Worm (Caenorhabditis elegans) whole organism, L2 larva: ENCODE results near the gene C49F5.7.

ENCODE experiments used
- C34F6.9 ChIP-seq: fragments of 150-350 bp; optimal IDR thresholded peaks from 2 replicates; lab custom pipeline; 2014; ENCODE audit warnings: missing biosample characterization, missing genetic modification characterization
- F13H6.1 ChIP-seq: sonication (generic microtip); optimal IDR thresholded peaks from 2 replicates; lab custom pipeline; 2016; ENCODE audit warnings: missing genetic modification characterization, missing compliant biosample characterization
- R02D3.7 ChIP-seq: fragments of 150-350 bp; optimal IDR thresholded peaks from 2 replicates; lab custom pipeline; 2014; ENCODE audit warnings: missing biosample characterization, missing genetic modification characterization
- Y55F3AM.14 ChIP-seq: fragments of 200-800 bp; sonication (Bioruptor generic); optimal IDR thresholded peaks from 2 replicates; lab custom pipeline; 2018; ENCODE audit warnings: mild to moderate bottlenecking, missing genetic modification characterization, missing compliant biosample characterization
- ZK546.5 ChIP-seq: sonication (generic microtip); optimal IDR thresholded peaks from 2 replicates; lab custom pipeline; 2017; ENCODE audit warnings: missing biosample characterization, missing genetic modification characterization
- alr-1 ChIP-seq: fragments of 150-350 bp; optimal IDR thresholded peaks from 2 replicates; lab custom pipeline; 2014; ENCODE audit warnings: missing biosample characterization, missing genetic modification characterization
- aly-2 ChIP-seq: fragments of 150-350 bp; optimal IDR thresholded peaks from 2 replicates; lab custom pipeline; 2014; ENCODE audit warnings: missing biosample characterization, missing genetic modification characterization
- blmp-1 ChIP-seq: sonication (generic microtip); optimal IDR thresholded peaks from 2 replicates; lab custom pipeline; 2017; ENCODE audit warnings: missing genetic modification characterization, mild to moderate bottlenecking, missing compliant biosample characterization, antibody characterized with exemption, moderate library complexity; ENCODE audit not compliant: insufficient read depth
- ceh-16 ChIP-seq: fragments of 150-350 bp; optimal IDR thresholded peaks from 2 replicates; lab custom pipeline; 2014; ENCODE audit warnings: missing biosample characterization, missing genetic modification characterization
- crh-2 ChIP-seq: sonication (generic microtip); optimal IDR thresholded peaks from 2 replicates; lab custom pipeline; 2017; ENCODE audit warnings: missing biosample characterization, missing genetic modification characterization
- dmd-4 ChIP-seq: sonication (generic microtip); optimal IDR thresholded peaks from 2 replicates; lab custom pipeline; 2017; ENCODE audit warnings: missing biosample characterization, missing genetic modification characterization
- egl-27 ChIP-seq: sonication (generic microtip); optimal IDR thresholded peaks from 3 replicates; lab custom pipeline; 2017; ENCODE audit warnings: missing biosample characterization, missing genetic modification reagents, missing genetic modification characterization
- fos-1 ChIP-seq: fragments of 150-350 bp; optimal IDR thresholded peaks from 2 replicates; lab custom pipeline; 2014; ENCODE audit warnings: missing biosample characterization, missing genetic modification characterization
- gmeb-1 ChIP-seq: fragments of 150-350 bp; optimal IDR thresholded peaks from 2 replicates; lab custom pipeline; 2014; ENCODE audit warnings: missing biosample characterization, missing genetic modification characterization
- lin-11 ChIP-seq: fragments of 150-350 bp; sonication (generic microtip); optimal IDR thresholded peaks from 2 replicates; lab custom pipeline; 2014; ENCODE audit warnings: missing biosample characterization, missing genetic modification characterization, inconsistent platforms, mixed read lengths
- lin-13 ChIP-seq: fragments of 150-350 bp; optimal IDR thresholded peaks from 2 replicates; lab custom pipeline; 2014; ENCODE audit warnings: missing biosample characterization, missing genetic modification reagents, missing genetic modification characterization
- lin-39 ChIP-seq: fragments of 150-350 bp; optimal IDR thresholded peaks from 2 replicates; lab custom pipeline; 2014; ENCODE audit warnings: missing biosample characterization, missing genetic modification reagents, missing genetic modification characterization
- lsy-2 ChIP-seq, 2 experiments: fragments of 150-350 bp in 1 of 2; sonication (generic microtip) in 1 of 2; optimal IDR thresholded peaks; 2 replicates each; lab custom pipeline; 2014 to 2017; ENCODE audit warnings: missing biosample characterization in 2 of 2, missing genetic modification characterization in 2 of 2
- mab-5 ChIP-seq: fragments of 150-350 bp; optimal IDR thresholded peaks from 2 replicates; lab custom pipeline; 2014; ENCODE audit warnings: missing biosample characterization, missing genetic modification characterization
- mbf-1 ChIP-seq: sonication (generic microtip); optimal IDR thresholded peaks from 2 replicates; lab custom pipeline; 2017; ENCODE audit warnings: missing biosample characterization, missing genetic modification characterization
- mdl-1 ChIP-seq, 2 experiments: fragments of 150-350 bp in 1 of 2; sonication (generic microtip) in 1 of 2; optimal IDR thresholded peaks; 2 replicates each; lab custom pipeline; 2017; ENCODE audit warnings: missing biosample characterization in 2 of 2, missing genetic modification characterization in 2 of 2
- nhr-10 ChIP-seq: sonication (generic microtip); optimal IDR thresholded peaks from 2 replicates; lab custom pipeline; 2017; ENCODE audit warnings: missing biosample characterization, missing genetic modification characterization
- nhr-11 ChIP-seq: fragments of 150-350 bp; optimal IDR thresholded peaks from 2 replicates; lab custom pipeline; 2014; ENCODE audit warnings: missing biosample characterization, missing genetic modification characterization
- nhr-12 ChIP-seq: fragments of 150-350 bp; optimal IDR thresholded peaks from 2 replicates; lab custom pipeline; 2014; ENCODE audit warnings: missing biosample characterization, missing genetic modification characterization
- nhr-129 ChIP-seq: fragments of 150-350 bp; optimal IDR thresholded peaks from 2 replicates; lab custom pipeline; 2014; ENCODE audit warnings: missing biosample characterization, missing genetic modification characterization
- nhr-21 ChIP-seq: fragments of 150-350 bp; optimal IDR thresholded peaks from 2 replicates; lab custom pipeline; 2014; ENCODE audit warnings: missing biosample characterization, missing genetic modification characterization
- nhr-23 ChIP-seq: fragments of 150-350 bp; optimal IDR thresholded peaks from 2 replicates; lab custom pipeline; 2014; ENCODE audit warnings: missing biosample characterization, missing genetic modification reagents, missing genetic modification characterization
- nhr-237 ChIP-seq: fragments of 150-350 bp; optimal IDR thresholded peaks from 2 replicates; lab custom pipeline; 2014; ENCODE audit warnings: missing biosample characterization, missing genetic modification characterization
- nhr-25 ChIP-seq: fragments of 150-350 bp; sonication (generic microtip); optimal IDR thresholded peaks from 3 replicates; lab custom pipeline; 2014; ENCODE audit warnings: missing biosample characterization, missing genetic modification characterization
- nhr-77 ChIP-seq: fragments of 150-350 bp; optimal IDR thresholded peaks from 2 replicates; lab custom pipeline; 2014; ENCODE audit warnings: missing biosample characterization, missing genetic modification characterization
- peb-1 ChIP-seq: fragments of 150-350 bp; optimal IDR thresholded peaks from 2 replicates; lab custom pipeline; 2014; ENCODE audit warnings: missing biosample characterization, missing genetic modification characterization
- sem-4 ChIP-seq: fragments of 150-350 bp; optimal IDR thresholded peaks from 2 replicates; lab custom pipeline; 2014; ENCODE audit warnings: missing biosample characterization, missing genetic modification reagents, missing genetic modification characterization
- skn-1 ChIP-seq: sonication (generic microtip); optimal IDR thresholded peaks from 2 replicates; lab custom pipeline; 2017; ENCODE audit warnings: missing biosample characterization, missing genetic modification characterization
- sma-3 ChIP-seq: sonication (generic microtip); optimal IDR thresholded peaks from 2 replicates; lab custom pipeline; 2016; ENCODE audit warnings: missing genetic modification reagents, missing genetic modification characterization, missing compliant biosample characterization
- sma-9 ChIP-seq, 2 experiments: fragments of 150-350 bp in 1 of 2; sonication (generic microtip) in 1 of 2; optimal IDR thresholded peaks; 2 replicates each; lab custom pipeline; 2014 to 2016; ENCODE audit warnings: missing genetic modification characterization in 2 of 2, mild to moderate bottlenecking in 1 of 2, missing biosample characterization in 1 of 2, missing compliant biosample characterization in 1 of 2, missing genetic modification reagents in 1 of 2, moderate library complexity in 1 of 2
- snpc-4 ChIP-seq: fragments of 150-350 bp; optimal IDR thresholded peaks from 2 replicates; lab custom pipeline; 2014; ENCODE audit warnings: missing biosample characterization, missing genetic modification characterization
- unc-55 ChIP-seq: fragments of 150-350 bp; sonication (generic microtip); optimal IDR thresholded peaks from 3 replicates; lab custom pipeline; 2014; ENCODE audit warnings: missing biosample characterization, missing genetic modification reagents, missing genetic modification characterization
- unc-62 ChIP-seq: fragments of 150-350 bp; optimal IDR thresholded peaks from 2 replicates; lab custom pipeline; 2014; ENCODE audit warnings: missing biosample characterization, missing genetic modification reagents, missing genetic modification characterization
- zag-1 ChIP-seq: fragments of 150-350 bp; optimal IDR thresholded peaks from 2 replicates; lab custom pipeline; 2014; ENCODE audit warnings: missing biosample characterization, missing genetic modification characterization
- ztf-1 ChIP-seq: fragments of 200-800 bp; sonication (Bioruptor generic); conservative IDR thresholded peaks from 2 replicates; pipeline ENCODE4 v1.3.6; 2022; ENCODE audit warnings: missing genetic modification characterization, missing compliant biosample characterization
- ztf-11 ChIP-seq: sonication (generic microtip); optimal IDR thresholded peaks from 2 replicates; lab custom pipeline; 2017; ENCODE audit warnings: missing biosample characterization, missing genetic modification characterization
- ztf-4 ChIP-seq: fragments of 150-350 bp; optimal IDR thresholded peaks from 2 replicates; lab custom pipeline; 2014; ENCODE audit warnings: missing biosample characterization, missing genetic modification characterization

The C49F5.7 gene

DNA sequence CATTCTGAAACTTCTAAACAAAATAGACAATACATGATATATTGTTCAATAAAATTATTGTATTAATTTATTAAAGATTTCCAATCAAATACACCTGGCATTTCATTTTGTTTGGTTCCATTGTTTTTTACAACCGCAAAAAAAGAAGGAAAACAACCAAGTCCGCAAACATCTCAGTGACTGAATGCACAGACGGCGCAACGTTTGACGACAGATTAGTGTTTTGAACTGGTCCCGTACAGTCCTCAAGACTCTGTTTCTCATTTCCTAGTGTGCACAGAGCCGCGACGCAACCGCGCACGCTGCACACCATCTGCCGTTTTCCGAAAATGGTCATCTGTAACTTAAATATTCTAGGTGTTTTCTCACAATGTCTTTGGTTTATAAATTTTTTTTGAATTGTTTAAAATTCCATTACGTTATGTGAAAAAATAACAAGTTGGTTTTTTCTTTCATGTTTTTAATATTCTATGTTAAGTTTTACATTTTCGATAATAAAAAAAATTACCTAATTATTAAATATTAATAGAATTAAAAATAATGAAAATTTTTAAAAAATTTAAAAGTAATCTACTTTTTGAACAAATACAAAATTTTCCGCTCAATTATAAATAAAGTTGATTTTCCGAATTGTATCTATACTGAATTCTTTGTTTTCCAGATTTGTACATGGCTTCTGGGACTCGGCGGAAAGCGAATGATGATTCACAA lies 46.2 kb upstream of the C49F5.7 start, which contains the start of gene lsd-1:
TSS of gene lsd-1 (plus strand) at position 661 of the 711 bp plus-strand sequence.
- TF ChIP-seq nhr-25 (no peak), ceh-16 (tag; lab: Kevin White, UChicago) (no peak), nhr-10 (no peak), mab-5 (no peak), skn-1 (no peak), mdl-1 (tag; optimal IDR thresholded peaks at IDR 0.05; lab: Kevin White, UChicago) (no peak), gmeb-1 (tag; lab: Kevin White, UChicago) (no peak), alr-1 (tag; lab: Kevin White, UChicago) (no peak), lin-11 (tag; lab: Kevin White, UChicago) (no peak), peb-1 (tag; lab: Kevin White, UChicago) (no peak), nhr-23 (tag; lab: Kevin White, UChicago) (no peak), sem-4 (tag; lab: Kevin White, UChicago) (peak; percentile 22), nhr-11 (tag; lab: Kevin White, UChicago) (no peak), nhr-129 (tag; lab: Kevin White, UChicago) (no peak), mbf-1 (tag; lab: Kevin White, UChicago) (no peak), fos-1 (tag; lab: Kevin White, UChicago) (no peak), nhr-77 (tag; lab: Kevin White, UChicago) (no peak), ZK546.5 (tag; lab: Kevin White, UChicago) (no peak), blmp-1 (tag; lab: Kevin White, UChicago) (no peak), lin-13 (GFP tag; lab: Kevin White, UChicago) (peak; percentile 2), unc-62 (GFP tag; lab: Kevin White, UChicago) (no peak), Y55F3AM.14 (no peak), sma-9 (GFP tag; optimal IDR thresholded peaks at IDR 0.05; lab: Kevin White, UChicago) (peak; percentile 47), sma-9 (tag; optimal IDR thresholded peaks at IDR 0.05; lab: Kevin White, UChicago) (no peak), aly-2 (tag; lab: Kevin White, UChicago) (no peak), ztf-1 (GFP tag; lab: Robert Waterston, UW) (no peak), ztf-11 (tag; lab: Kevin White, UChicago) (no peak), R02D3.7 (tag; lab: Kevin White, UChicago) (no peak), lsy-2 (tag; optimal IDR thresholded peaks at IDR 0.05; lab: Kevin White, UChicago) (no peak), F13H6.1 (tag; lab: Kevin White, UChicago) (peak; percentile 37), dmd-4 (tag; lab: Kevin White, UChicago) (no peak), C34F6.9 (tag; lab: Kevin White, UChicago) (peak; percentile 31), crh-2 (no peak), ztf-4 (tag; lab: Kevin White, UChicago) (no peak), nhr-12 (tag; lab: Kevin White, UChicago) (no peak), egl-27 (tag; lab: Kevin White, UChicago) (no peak), sma-3 (GFP tag; lab: Kevin White, UChicago) (peak; percentile 4), unc-55 (GFP tag; lab: Kevin White, UChicago) (no peak), lin-39 (tag; lab: Kevin White, UChicago) (no peak), zag-1 (no peak)

DNA sequence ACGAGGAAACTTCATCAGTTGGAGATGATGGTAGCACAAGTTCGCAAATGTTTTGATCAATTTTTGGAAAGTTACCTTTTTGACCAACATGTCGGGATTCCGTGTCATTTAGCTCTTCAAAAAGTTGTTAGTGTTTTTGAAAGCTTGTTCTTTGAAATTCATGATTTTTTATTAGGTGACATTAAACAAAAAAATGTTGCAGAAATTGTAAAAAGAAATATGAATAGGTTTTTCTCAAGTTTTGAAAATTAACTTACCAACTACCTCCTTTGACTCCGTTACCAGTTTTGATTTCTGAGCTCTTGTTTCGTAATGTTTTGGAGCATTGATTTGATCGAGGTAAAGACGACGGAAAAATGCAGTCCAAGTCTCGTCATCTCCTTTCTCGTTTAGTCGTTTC lies 42.5 kb upstream of the C49F5.7 start:
- no peak for TF ChIP-seq alr-1 (tag; lab: Kevin White, UChicago)
- no peak for TF ChIP-seq F13H6.1 (tag; lab: Kevin White, UChicago)
- TF ChIP-seq snpc-4 (tag; lab: Kevin White, UChicago) = no peak
- no peak for TF ChIP-seq nhr-21 (tag; lab: Kevin White, UChicago)
- no peak for TF ChIP-seq nhr-237
- no peak for TF ChIP-seq nhr-25
- no peak for TF ChIP-seq aly-2 (tag; lab: Kevin White, UChicago)
- TF ChIP-seq nhr-77 (tag; lab: Kevin White, UChicago) = no peak
- TF ChIP-seq mbf-1 (tag; lab: Kevin White, UChicago) = no peak
- TF ChIP-seq nhr-10 = no peak
- no peak for TF ChIP-seq mdl-1 (tag; optimal IDR thresholded peaks at IDR 0.05; lab: Kevin White, UChicago)
- no peak for TF ChIP-seq sma-3 (GFP tag; lab: Kevin White, UChicago)
